Fruit fly (Drosophila melanogaster) whole organism, embryonic: ENCODE results near the gene CG34429.

Experiments
- ATbp ChIP-seq: fragments of 200-800 bp; sonication (Bioruptor generic); optimal IDR thresholded peaks from 2 replicates; lab custom pipeline; 2017; ENCODE audit warnings: missing biosample characterization, mild to moderate bottlenecking, missing genetic modification characterization, missing genetic modification reagents
- Atf3 ChIP-seq: fragments of 200-800 bp; sonication (Bioruptor generic); optimal IDR thresholded peaks from 3 replicates; lab custom pipeline; 2016; ENCODE audit warnings: missing biosample characterization, missing genetic modification characterization
- CG11560 ChIP-seq: fragments of 200-800 bp; sonication (Bioruptor generic); IDR thresholded peaks from 3 replicates; pipeline ENCODE4 v1.3.6; 2022; ENCODE audit warnings: missing biosample characterization, missing genetic modification characterization
- CG12071 ChIP-seq: fragments of 200-800 bp; sonication (Bioruptor generic); optimal IDR thresholded peaks from 3 replicates; lab custom pipeline; 2018; ENCODE audit warnings: missing biosample characterization, mild to moderate bottlenecking, missing genetic modification characterization
- CG12155 ChIP-seq: fragments of 200-800 bp; sonication (Bioruptor generic); optimal IDR thresholded peaks from 3 replicates; lab custom pipeline; 2016; ENCODE audit warnings: missing biosample characterization, missing genetic modification characterization
- CG12744 ChIP-seq: fragments of 200-800 bp; sonication (Bioruptor generic); optimal IDR thresholded peaks from 2 replicates; lab custom pipeline; 2016; ENCODE audit warnings: missing biosample characterization, missing genetic modification characterization
- CG13624 ChIP-seq: fragments of 200-800 bp; sonication (Bioruptor generic); optimal IDR thresholded peaks from 2 replicates; lab custom pipeline; 2016; ENCODE audit warnings: missing biosample characterization, missing genetic modification characterization
- CG1529 ChIP-seq: fragments of 200-800 bp; sonication (Bioruptor generic); optimal IDR thresholded peaks from 3 replicates; lab custom pipeline; 2018; ENCODE audit warnings: missing biosample characterization, missing genetic modification characterization
- CG15696 ChIP-seq: fragments of 200-800 bp; sonication (Bioruptor generic); optimal IDR thresholded peaks from 2 replicates; lab custom pipeline; 2019; ENCODE audit warnings: missing biosample characterization, mild to moderate bottlenecking, missing genetic modification characterization, moderate library complexity
- CG17802 ChIP-seq: fragments of 200-800 bp; sonication (Bioruptor generic); optimal IDR thresholded peaks from 2 replicates; lab custom pipeline; 2018; ENCODE audit warnings: missing biosample characterization, mild to moderate bottlenecking, missing genetic modification characterization, moderate library complexity
- CG18619 ChIP-seq: fragments of 200-800 bp; sonication (Bioruptor generic); optimal IDR thresholded peaks from 3 replicates; lab custom pipeline; 2017; ENCODE audit warnings: missing biosample characterization, mild to moderate bottlenecking, missing genetic modification characterization
- CG2889 ChIP-seq: fragments of 200-800 bp; sonication (Bioruptor generic); IDR thresholded peaks from 3 replicates; pipeline ENCODE4 v1.3.6; 2022; ENCODE audit warnings: missing biosample characterization, missing genetic modification characterization
- CG5180 ChIP-seq: fragments of 200-800 bp; sonication (Bioruptor generic); optimal IDR thresholded peaks from 3 replicates; lab custom pipeline; 2017; ENCODE audit warnings: missing biosample characterization, missing genetic modification characterization, mild to moderate bottlenecking, moderate library complexity, missing genetic modification reagents
- CG6765 ChIP-seq: fragments of 200-800 bp; sonication (Bioruptor generic); optimal IDR thresholded peaks from 3 replicates; lab custom pipeline; 2017; ENCODE audit warnings: missing biosample characterization, mild to moderate bottlenecking, missing genetic modification characterization
- CG6813 ChIP-seq: fragments of 200-800 bp; sonication (Bioruptor generic); optimal IDR thresholded peaks from 2 replicates; lab custom pipeline; 2017; ENCODE audit warnings: missing biosample characterization, missing genetic modification characterization, mild to moderate bottlenecking, moderate library complexity, missing genetic modification reagents
- CG7271 ChIP-seq: fragments of 200-800 bp; sonication (Bioruptor generic); optimal IDR thresholded peaks from 2 replicates; lab custom pipeline; 2018; ENCODE audit warnings: missing biosample characterization, mild to moderate bottlenecking, missing genetic modification characterization, moderate library complexity
- CG7839 ChIP-seq: fragments of 200-800 bp; sonication (Bioruptor generic); optimal IDR thresholded peaks from 3 replicates; lab custom pipeline; 2018; ENCODE audit warnings: missing biosample characterization, mild to moderate bottlenecking, missing genetic modification characterization, moderate library complexity
- Chrac-16 ChIP-seq: fragments of 200-800 bp; sonication (Bioruptor generic); optimal IDR thresholded peaks from 3 replicates; lab custom pipeline; 2016; ENCODE audit warnings: missing biosample characterization, missing genetic modification characterization
- D19A ChIP-seq: fragments of 200-800 bp; optimal IDR thresholded peaks from 3 replicates; lab custom pipeline; 2019; ENCODE audit warnings: missing biosample characterization, mild to moderate bottlenecking, missing genetic modification characterization, moderate library complexity
- Dek ChIP-seq: fragments of 200-800 bp; sonication (Bioruptor generic); optimal IDR thresholded peaks from 3 replicates; lab custom pipeline; 2019; ENCODE audit warnings: missing biosample characterization, mild to moderate bottlenecking, missing genetic modification characterization, moderate library complexity
- Dll ChIP-seq: fragments of 200-800 bp; sonication (Bioruptor generic); IDR thresholded peaks from 4 replicates; pipeline ENCODE4 v1.3.6; 2022; ENCODE audit warnings: missing biosample characterization, missing genetic modification characterization; ENCODE audit not compliant: partially characterized antibody
- Dp ChIP-seq: fragments of 200-800 bp; sonication (Bioruptor generic); optimal IDR thresholded peaks from 2 replicates; lab custom pipeline; 2018; ENCODE audit warnings: missing biosample characterization, mild to moderate bottlenecking, missing genetic modification characterization, moderate library complexity
- Eip74EF ChIP-seq, 2 experiments: fragments of 200-800 bp in 1 of 2; fragments of >200 bp in 1 of 2; sonication (Bioruptor generic) in 1 of 2; optimal IDR thresholded peaks; 2 replicates each; lab custom pipeline; 2017 to 2019; ENCODE audit warnings: missing biosample characterization in 2 of 2, missing genetic modification characterization in 2 of 2, mild to moderate bottlenecking in 1 of 2, moderate library complexity in 1 of 2
- HmgD ChIP-seq: fragments of 200-800 bp; sonication (Bioruptor generic); optimal IDR thresholded peaks from 3 replicates; lab custom pipeline; 2016; ENCODE audit warnings: missing biosample characterization, missing genetic modification characterization
- Hmx ChIP-seq: fragments of 200-800 bp; sonication (Bioruptor generic); optimal IDR thresholded peaks from 2 replicates; lab custom pipeline; 2016; ENCODE audit warnings: missing biosample characterization, missing genetic modification characterization
- Jarid2 ChIP-seq: fragments of 200-800 bp; sonication (Bioruptor generic); optimal IDR thresholded peaks from 3 replicates; lab custom pipeline; 2017; ENCODE audit warnings: mild to moderate bottlenecking, missing biosample characterization, missing genetic modification reagents, missing genetic modification characterization
- Oaz ChIP-seq: fragments of 200-800 bp; sonication (Bioruptor generic); IDR thresholded peaks from 2 replicates; pipeline ENCODE4 v1.3.6; 2022; ENCODE audit warnings: missing biosample characterization, missing genetic modification characterization
- Trl ChIP-seq, 3 experiments: fragments of >200 bp in 2 of 3; fragments of 200-800 bp in 1 of 3; sonication (Bioruptor generic) in 1 of 3; optimal IDR thresholded peaks; 2 replicates in 1 of 3; 3 replicates in 2 of 3; lab custom pipeline; 2016 to 2017; ENCODE audit warnings: missing biosample characterization in 1 of 3, missing genetic modification characterization in 1 of 3
- ac ChIP-seq: fragments of 200-800 bp; sonication (Bioruptor generic); optimal IDR thresholded peaks from 3 replicates; lab custom pipeline; 2017; ENCODE audit warnings: missing biosample characterization, mild to moderate bottlenecking, missing genetic modification characterization
- bowl ChIP-seq: fragments of 200-800 bp; sonication (Bioruptor generic); IDR thresholded peaks from 2 replicates; pipeline ENCODE4 v1.3.6; 2022; ENCODE audit warnings: missing biosample characterization, missing genetic modification characterization
- crc ChIP-seq: fragments of 200-800 bp; sonication (Bioruptor generic); optimal IDR thresholded peaks from 2 replicates; lab custom pipeline; 2016; ENCODE audit warnings: missing biosample characterization, missing genetic modification characterization
- dpn ChIP-seq, 2 experiments: fragments of 200-800 bp; sonication (Bioruptor generic); optimal IDR thresholded peaks; 3 replicates each; lab custom pipeline; 2016; ENCODE audit warnings: missing biosample characterization in 2 of 2, missing genetic modification characterization in 2 of 2
- emc ChIP-seq: fragments of 200-800 bp; sonication (Bioruptor generic); optimal IDR thresholded peaks from 2 replicates; lab custom pipeline; 2016; ENCODE audit warnings: missing biosample characterization, missing genetic modification characterization
- exex ChIP-seq: fragments of 200-800 bp; sonication (Bioruptor generic); optimal IDR thresholded peaks from 4 replicates; lab custom pipeline; 2018; ENCODE audit warnings: missing biosample characterization, mild to moderate bottlenecking, missing genetic modification characterization, moderate library complexity
- gt ChIP-seq: fragments of 200-800 bp; sonication (Bioruptor generic); IDR thresholded peaks from 2 replicates; pipeline ENCODE4 v1.3.6; 2022; ENCODE audit warnings: missing biosample characterization, missing genetic modification characterization
- hth ChIP-seq: fragments of >200 bp; optimal IDR thresholded peaks from 2 replicates; lab custom pipeline; 2017; ENCODE audit warnings: inconsistent platforms
- lab ChIP-seq: fragments of 200-800 bp; sonication (Bioruptor generic); optimal IDR thresholded peaks from 3 replicates; lab custom pipeline; 2017; ENCODE audit warnings: missing biosample characterization, missing genetic modification characterization, mild to moderate bottlenecking, moderate library complexity, missing genetic modification reagents
- mam ChIP-seq: fragments of 200-800 bp; sonication (Bioruptor generic); optimal IDR thresholded peaks from 3 replicates; lab custom pipeline; 2016; ENCODE audit warnings: missing biosample characterization, missing genetic modification characterization
- nmo ChIP-seq: fragments of 200-800 bp; sonication (Bioruptor generic); optimal IDR thresholded peaks from 2 replicates; lab custom pipeline; 2018; ENCODE audit warnings: missing biosample characterization, mild to moderate bottlenecking, missing genetic modification characterization, moderate library complexity
- pan ChIP-seq, 4 experiments: fragments of >200 bp in 3 of 4; fragments of 200-800 bp in 1 of 4; sonication (Bioruptor generic) in 1 of 4; optimal IDR thresholded peaks in 3 of 4; IDR thresholded peaks in 1 of 4; 2 replicates each; pipeline versions ENCODE4 v1.3.6 to Lab custom; 2017 to 2022; ENCODE audit warnings: missing biosample characterization in 2 of 4, missing genetic modification characterization in 2 of 4, mixed read lengths in 1 of 4
- pros ChIP-seq: fragments of 200-800 bp; sonication (Bioruptor generic); optimal IDR thresholded peaks from 3 replicates; lab custom pipeline; 2019; ENCODE audit warnings: missing biosample characterization, mild to moderate bottlenecking, missing genetic modification characterization, moderate library complexity
- pzg ChIP-seq: fragments of 200-800 bp; sonication (Bioruptor generic); optimal IDR thresholded peaks from 3 replicates; lab custom pipeline; 2018; ENCODE audit warnings: missing biosample characterization, mild to moderate bottlenecking, missing genetic modification characterization, moderate library complexity
- row ChIP-seq: fragments of 200-800 bp; sonication (Bioruptor generic); IDR thresholded peaks from 3 replicates; pipeline ENCODE4 v1.3.6; 2022; ENCODE audit warnings: missing biosample characterization, missing genetic modification characterization
- schlank ChIP-seq: fragments of 200-800 bp; sonication (Bioruptor generic); optimal IDR thresholded peaks from 2 replicates; lab custom pipeline; 2018; ENCODE audit warnings: missing biosample characterization, mild to moderate bottlenecking, missing genetic modification characterization
- sim ChIP-seq: fragments of 200-800 bp; sonication (Bioruptor generic); IDR thresholded peaks from 2 replicates; pipeline ENCODE4 v1.3.6; 2022; ENCODE audit warnings: missing biosample characterization, missing genetic modification characterization
- so ChIP-seq: fragments of 200-800 bp; sonication (Bioruptor generic); IDR thresholded peaks from 3 replicates; pipeline ENCODE4 v1.3.6; 2022; ENCODE audit warnings: missing biosample characterization, missing genetic modification characterization
- twi ChIP-seq: fragments of 200-800 bp; optimal IDR thresholded peaks from 2 replicates; lab custom pipeline; 2019; ENCODE audit warnings: missing biosample characterization, mild to moderate bottlenecking, missing genetic modification characterization, moderate library complexity
- zen ChIP-seq: fragments of 200-800 bp; sonication (Bioruptor generic); optimal IDR thresholded peaks from 3 replicates; lab custom pipeline; 2018; ENCODE audit warnings: missing biosample characterization, mild to moderate bottlenecking, missing genetic modification characterization, moderate library complexity

Gene CG34429

DNA sequence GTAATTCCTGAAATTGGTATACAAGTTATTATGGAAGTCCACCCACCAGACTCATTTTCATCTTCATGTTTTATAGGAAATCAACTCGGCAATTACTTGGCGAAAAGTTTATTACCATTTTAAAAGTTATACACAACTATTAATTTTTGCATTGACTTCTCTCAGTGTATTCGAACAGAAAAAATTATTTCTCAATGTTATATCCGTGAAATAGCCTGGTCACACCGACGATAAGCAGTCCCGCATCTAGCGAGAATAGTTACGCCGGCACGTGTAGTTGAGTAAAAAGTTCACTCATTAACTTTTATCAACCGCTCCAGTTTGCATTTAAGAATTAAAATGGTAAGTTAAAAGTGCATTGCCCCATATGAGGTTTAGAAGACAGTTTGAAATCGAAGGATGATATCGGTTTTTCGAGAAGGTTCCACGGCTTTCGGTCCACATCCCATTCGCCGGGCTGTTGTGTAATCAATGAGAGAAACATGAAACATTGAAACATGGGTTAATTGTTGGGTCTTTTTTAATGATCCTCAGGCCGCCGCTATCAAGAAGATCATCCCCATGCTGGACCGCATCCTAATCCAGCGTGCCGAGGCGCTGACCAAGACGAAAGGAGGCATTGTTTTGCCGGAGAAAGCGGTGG is 46.9 kb upstream of the CG34429 start, which contains the start of gene CG11267 (continued):
- no peak for TF ChIP-seq Dll (GFP tag; lab: Robert Waterston, UW)
- peak; percentile 85 for TF ChIP-seq CG12071 (GFP tag; lab: Kevin White, UChicago)
- peak in 1 of 2 experiments; percentile 48 for TF ChIP-seq Eip74EF (GFP tag; optimal IDR thresholded peaks at IDR 0.05; lab: Kevin White, UChicago)
- peak; percentile 71 for TF ChIP-seq crc
- peak; percentile 93 for TF ChIP-seq CG7839 (tag; lab: Kevin White, UChicago)
- TF ChIP-seq CG6765 (GFP tag; lab: Kevin White, UChicago) = peak; percentile 68
- TF ChIP-seq exex (tag; lab: Kevin White, UChicago) = peak; percentile 67
- peak; percentile 73 for TF ChIP-seq CG18619
- peak; percentile 64 for TF ChIP-seq emc
- peak; percentile 71 for TF ChIP-seq CG5180 (GFP tag; lab: Kevin White, UChicago)
- no peak for TF ChIP-seq pan (optimal IDR thresholded peaks at IDR 0.05; lab: Kevin White, UChicago)
- peak in 1 of 2 experiments; percentile 93 for TF ChIP-seq pan (GFP tag; optimal IDR thresholded peaks at IDR 0.05 in 1 of 2, IDR thresholded peaks at IDR 0.05 in 1 of 2)
- peak; percentile 93 for TF ChIP-seq so (GFP tag; lab: Robert Waterston, UW)
- TF ChIP-seq Oaz (GFP tag; lab: Robert Waterston, UW) = peak; percentile 95
- TF ChIP-seq CG1529 (GFP tag; lab: Kevin White, UChicago) = peak; percentile 60
- peak; percentile 75 for TF ChIP-seq mam (GFP tag; lab: Kevin White, UChicago)
- TF ChIP-seq Dp (GFP tag; lab: Kevin White, UChicago) = no peak
- TF ChIP-seq Jarid2 (GFP tag; lab: Kevin White, UChicago) = peak; percentile 44
- TF ChIP-seq gt (GFP tag; lab: Robert Waterston, UW) = peak; percentile 46; the same call in 1 of the 2 replicates
- TF ChIP-seq dpn (GFP tag; optimal IDR thresholded peaks at IDR 0.05; lab: Kevin White, UChicago) = peak; percentile 76
- TF ChIP-seq Hmx (GFP tag; lab: Kevin White, UChicago) = peak; percentile 12
- TF ChIP-seq zen (tag; lab: Kevin White, UChicago) = peak; percentile 82
- TF ChIP-seq CG2889 (GFP tag; lab: Robert Waterston, UW) = peak; percentile 69; the same call in 2 of the 3 replicates
- peak; percentile 68 for TF ChIP-seq CG12155 (GFP tag; lab: Kevin White, UChicago)
- TF ChIP-seq pzg (GFP tag; lab: Kevin White, UChicago) = peak; percentile 51
- TF ChIP-seq pros (GFP tag; lab: Kevin White, UChicago) = no peak
- peak; percentile 93 for TF ChIP-seq lab
- peak; percentile 84 for TF ChIP-seq CG6813 (GFP tag; lab: Kevin White, UChicago)
- TF ChIP-seq hth (lab: Kevin White, UChicago) = no peak
- TF ChIP-seq HmgD (GFP tag; lab: Kevin White, UChicago) = peak; percentile 76
- peak; percentile 85 for TF ChIP-seq Dek (tag; lab: Kevin White, UChicago)
- peak; percentile 84 for TF ChIP-seq bowl (GFP tag; lab: Robert Waterston, UW)
- no peak for TF ChIP-seq ac (GFP tag; lab: Kevin White, UChicago)
- TF ChIP-seq D19A (tag; lab: Kevin White, UChicago) = peak; percentile 78
- peak; percentile 62 for TF ChIP-seq Chrac-16 (GFP tag; lab: Kevin White, UChicago)
- TF ChIP-seq CG12744 (GFP tag; lab: Kevin White, UChicago) = peak; percentile 79
- TF ChIP-seq ATbp = peak; percentile 74
- TF ChIP-seq schlank (tag; lab: Kevin White, UChicago) = peak; percentile 78
- no peak; the same call in 2 of the 3 replicates for TF ChIP-seq CG11560 (tag; lab: Robert Waterston, UW)
- TF ChIP-seq CG13624 (GFP tag; lab: Kevin White, UChicago) = peak; percentile 74
- peak; percentile 17 for TF ChIP-seq twi (tag; lab: Kevin White, UChicago)
- TF ChIP-seq nmo (GFP tag; lab: Kevin White, UChicago) = peak; percentile 92
- peak; percentile 81 for TF ChIP-seq CG15696 (tag; lab: Kevin White, UChicago)
- peak; percentile 82 for TF ChIP-seq sim (GFP tag; lab: Robert Waterston, UW)
- peak; percentile 53 for TF ChIP-seq Atf3 (GFP tag; lab: Kevin White, UChicago)
- TF ChIP-seq CG17802 = peak; percentile 74
- no peak for TF ChIP-seq CG7271 (tag; lab: Kevin White, UChicago)
- no peak for TF ChIP-seq Trl (optimal IDR thresholded peaks at IDR 0.05; lab: Kevin White, UChicago)
- peak; percentile 90 for TF ChIP-seq Trl (GFP tag; optimal IDR thresholded peaks at IDR 0.05; lab: Kevin White, UChicago)
- TF ChIP-seq row (GFP tag; lab: Robert Waterston, UW) = peak; percentile 78
